Fruit fly (Drosophila melanogaster) whole organism, prepupa: Measurements from ENCODE around the gene CG9547.

ENCODE experiments used
- Blimp-1 ChIP-seq: fragments of 200-800 bp; sonication (Bioruptor generic); optimal IDR thresholded peaks from 3 replicates; lab custom pipeline; 2017; ENCODE audit warnings: missing biosample characterization, missing genetic modification characterization, mild to moderate bottlenecking, moderate library complexity, missing genetic modification reagents
- CG10669 ChIP-seq: fragments of 200-800 bp; sonication (Bioruptor generic); optimal IDR thresholded peaks from 3 replicates; lab custom pipeline; 2018; ENCODE audit warnings: missing biosample characterization, mild to moderate bottlenecking, missing genetic modification characterization, moderate library complexity
- CG11902 ChIP-seq: fragments of 200-800 bp; sonication (Bioruptor generic); optimal IDR thresholded peaks from 3 replicates; lab custom pipeline; 2016; ENCODE audit warnings: missing biosample characterization, missing genetic modification characterization
- CG15336 ChIP-seq: fragments of 200-800 bp; sonication (Bioruptor generic); IDR thresholded peaks from 2 replicates; pipeline ENCODE4 v1.3.6; 2022; ENCODE audit warnings: missing biosample characterization, missing genetic modification characterization
- CG1621 ChIP-seq: fragments of 200-800 bp; sonication (Bioruptor generic); optimal IDR thresholded peaks from 3 replicates; lab custom pipeline; 2018; ENCODE audit warnings: missing biosample characterization, mild to moderate bottlenecking, missing genetic modification characterization
- CG16779 ChIP-seq: fragments of 200-800 bp; sonication (Bioruptor generic); optimal IDR thresholded peaks from 3 replicates; lab custom pipeline; 2017; ENCODE audit warnings: missing biosample characterization, mild to moderate bottlenecking, missing genetic modification characterization
- CG3032 ChIP-seq: fragments of 200-800 bp; optimal IDR thresholded peaks from 2 replicates; lab custom pipeline; 2019; ENCODE audit warnings: missing biosample characterization, mild to moderate bottlenecking, missing genetic modification characterization, moderate library complexity
- CG31627 ChIP-seq: fragments of 200-800 bp; sonication (Bioruptor generic); optimal IDR thresholded peaks from 3 replicates; lab custom pipeline; 2016; ENCODE audit warnings: missing biosample characterization, missing genetic modification characterization
- CG34406 ChIP-seq: fragments of 200-800 bp; sonication (Bioruptor generic); optimal IDR thresholded peaks from 3 replicates; lab custom pipeline; 2016; ENCODE audit warnings: missing biosample characterization, missing genetic modification characterization
- CG3919 ChIP-seq: fragments of 200-800 bp; sonication (Bioruptor generic); optimal IDR thresholded peaks from 3 replicates; lab custom pipeline; 2016; ENCODE audit warnings: missing biosample characterization, missing genetic modification characterization
- CG4318 ChIP-seq: fragments of 200-800 bp; sonication (Bioruptor generic); optimal IDR thresholded peaks from 3 replicates; lab custom pipeline; 2017; ENCODE audit warnings: missing biosample characterization, mild to moderate bottlenecking, missing genetic modification characterization
- CG6163 ChIP-seq: fragments of 200-800 bp; sonication (Bioruptor generic); IDR thresholded peaks from 3 replicates; pipeline ENCODE4 v1.3.6; 2022; ENCODE audit warnings: missing biosample characterization, missing genetic modification characterization
- CG6276 ChIP-seq: fragments of 200-800 bp; sonication (Bioruptor generic); optimal IDR thresholded peaks from 2 replicates; lab custom pipeline; 2017; ENCODE audit warnings: missing biosample characterization, mild to moderate bottlenecking, missing genetic modification characterization
- CG6808 ChIP-seq: fragments of 200-800 bp; sonication (Bioruptor generic); optimal IDR thresholded peaks from 3 replicates; lab custom pipeline; 2017; ENCODE audit warnings: missing biosample characterization, missing genetic modification characterization, mild to moderate bottlenecking, moderate library complexity, missing genetic modification reagents
- CG6854 ChIP-seq: fragments of 200-800 bp; sonication (Bioruptor generic); optimal IDR thresholded peaks from 2 replicates; lab custom pipeline; 2017; ENCODE audit warnings: missing biosample characterization, mild to moderate bottlenecking, missing genetic modification characterization
- CG8119 ChIP-seq: fragments of 200-800 bp; sonication (Bioruptor generic); IDR thresholded peaks from 3 replicates; pipeline ENCODE4 v1.3.6; 2022; ENCODE audit warnings: missing biosample characterization, missing genetic modification characterization
- CG8319 ChIP-seq: fragments of 200-800 bp; sonication (Bioruptor generic); optimal IDR thresholded peaks from 3 replicates; lab custom pipeline; 2016; ENCODE audit warnings: missing biosample characterization, missing genetic modification characterization
- CG8632 ChIP-seq: fragments of 200-800 bp; sonication (Bioruptor generic); optimal IDR thresholded peaks from 3 replicates; lab custom pipeline; 2016; ENCODE audit warnings: missing biosample characterization, missing genetic modification characterization
- CG9139 ChIP-seq: fragments of 200-800 bp; sonication (Bioruptor generic); optimal IDR thresholded peaks from 3 replicates; lab custom pipeline; 2017; ENCODE audit warnings: missing biosample characterization, mild to moderate bottlenecking, missing genetic modification characterization
- Eip75B ChIP-seq: fragments of 200-800 bp; sonication (Bioruptor generic); optimal IDR thresholded peaks from 3 replicates; lab custom pipeline; 2016; ENCODE audit warnings: missing biosample characterization, missing genetic modification characterization
- Eip78C ChIP-seq: fragments of 200-800 bp; sonication (Bioruptor generic); peaks from one replicate; lab custom pipeline; 2016; ENCODE audit warnings: missing biosample characterization, missing genetic modification characterization
- Eip93F ChIP-seq: fragments of 200-800 bp; sonication (Bioruptor generic); optimal IDR thresholded peaks from 2 replicates; lab custom pipeline; 2016; ENCODE audit warnings: missing biosample characterization, mild to moderate bottlenecking, missing genetic modification characterization
- Gug ChIP-seq: fragments of 200-800 bp; sonication (Bioruptor generic); IDR thresholded peaks from 2 replicates; pipeline ENCODE4 v1.3.6; 2022; ENCODE audit warnings: missing biosample characterization, missing genetic modification characterization
- Hr39 ChIP-seq: fragments of 200-800 bp; sonication (Bioruptor generic); optimal IDR thresholded peaks from 2 replicates; lab custom pipeline; 2016; ENCODE audit warnings: missing biosample characterization, missing genetic modification characterization
- Hr4 ChIP-seq: fragments of 200-800 bp; sonication (Bioruptor generic); optimal IDR thresholded peaks from 3 replicates; lab custom pipeline; 2016; ENCODE audit warnings: missing biosample characterization, missing genetic modification characterization
- Lpt ChIP-seq: fragments of 200-800 bp; sonication (Bioruptor generic); optimal IDR thresholded peaks from 3 replicates; lab custom pipeline; 2016; ENCODE audit warnings: missing biosample characterization, missing genetic modification characterization
- Met ChIP-seq: fragments of 200-800 bp; sonication (Bioruptor generic); optimal IDR thresholded peaks from 3 replicates; lab custom pipeline; 2016; ENCODE audit warnings: missing biosample characterization, missing genetic modification characterization
- OdsH ChIP-seq: fragments of 200-800 bp; sonication (Bioruptor generic); optimal IDR thresholded peaks from 3 replicates; lab custom pipeline; 2016; ENCODE audit warnings: missing biosample characterization, missing genetic modification characterization
- Smox ChIP-seq: fragments of 200-800 bp; sonication (Bioruptor generic); optimal IDR thresholded peaks from 3 replicates; lab custom pipeline; 2016; ENCODE audit warnings: missing biosample characterization, missing genetic modification characterization
- Sox102F ChIP-seq: fragments of 200-800 bp; sonication (Bioruptor generic); optimal IDR thresholded peaks from 2 replicates; lab custom pipeline; 2016; ENCODE audit warnings: missing biosample characterization, mild to moderate bottlenecking, missing genetic modification characterization
- Sox15 ChIP-seq: fragments of 200-800 bp; sonication (Bioruptor generic); optimal IDR thresholded peaks from 3 replicates; lab custom pipeline; 2016; ENCODE audit warnings: missing biosample characterization, missing genetic modification characterization
- achi ChIP-seq: fragments of 200-800 bp; sonication (Bioruptor generic); optimal IDR thresholded peaks from 3 replicates; lab custom pipeline; 2016; ENCODE audit warnings: missing biosample characterization, missing genetic modification characterization
- dac ChIP-seq: fragments of 200-800 bp; sonication (Bioruptor generic); optimal IDR thresholded peaks from 2 replicates; lab custom pipeline; 2017; ENCODE audit warnings: missing biosample characterization, mild to moderate bottlenecking, missing genetic modification characterization
- dsx ChIP-seq: fragments of 200-800 bp; optimal IDR thresholded peaks from 3 replicates; lab custom pipeline; 2019; ENCODE audit warnings: missing biosample characterization, mild to moderate bottlenecking, missing genetic modification characterization, moderate library complexity; ENCODE audit not compliant: poor library complexity, severe bottlenecking
- eg ChIP-seq: fragments of 200-800 bp; sonication (Bioruptor generic); IDR thresholded peaks from 3 replicates; pipeline ENCODE4 v1.3.6; 2022; ENCODE audit warnings: missing biosample characterization, missing genetic modification characterization
- fd59A ChIP-seq: fragments of 200-800 bp; sonication (Bioruptor generic); optimal IDR thresholded peaks from 2 replicates; lab custom pipeline; 2017; ENCODE audit warnings: missing biosample characterization, mild to moderate bottlenecking, missing genetic modification characterization, missing genetic modification reagents
- fd85E ChIP-seq: fragments of 200-800 bp; sonication (Bioruptor generic); optimal IDR thresholded peaks from 3 replicates; lab custom pipeline; 2016; ENCODE audit warnings: missing biosample characterization, missing genetic modification characterization
- fkh ChIP-seq: fragments of 200-800 bp; sonication (Bioruptor generic); optimal IDR thresholded peaks from 3 replicates; lab custom pipeline; 2017; ENCODE audit warnings: missing biosample characterization, mild to moderate bottlenecking, missing genetic modification characterization, moderate library complexity
- lz ChIP-seq: fragments of 200-800 bp; sonication (Bioruptor generic); optimal IDR thresholded peaks from 3 replicates; lab custom pipeline; 2016; ENCODE audit warnings: missing biosample characterization, missing genetic modification characterization
- net ChIP-seq: fragments of 200-800 bp; sonication (Bioruptor generic); optimal IDR thresholded peaks from 3 replicates; lab custom pipeline; 2016; ENCODE audit warnings: missing biosample characterization, missing genetic modification characterization
- pdm3 ChIP-seq: fragments of 200-800 bp; sonication (Bioruptor generic); optimal IDR thresholded peaks from 3 replicates; lab custom pipeline; 2016; ENCODE audit warnings: missing biosample characterization, missing genetic modification characterization
- salr ChIP-seq, 2 experiments: fragments of 200-800 bp; sonication (Bioruptor generic); optimal IDR thresholded peaks; 3 replicates each; lab custom pipeline; 2016 to 2018; ENCODE audit warnings: missing biosample characterization in 2 of 2, missing genetic modification characterization in 2 of 2, mild to moderate bottlenecking in 1 of 2
- spab ChIP-seq: fragments of 200-800 bp; sonication (Bioruptor generic); optimal IDR thresholded peaks from 2 replicates; lab custom pipeline; 2017; ENCODE audit warnings: missing biosample characterization, mild to moderate bottlenecking, missing genetic modification characterization, missing genetic modification reagents
- ss ChIP-seq, 2 experiments: fragments of 200-800 bp; sonication (Bioruptor generic); optimal IDR thresholded peaks; 2 replicates in 1 of 2; 3 replicates in 1 of 2; lab custom pipeline; 2017 to 2018; ENCODE audit warnings: mild to moderate bottlenecking in 2 of 2, missing biosample characterization in 2 of 2, missing genetic modification characterization in 2 of 2, moderate library complexity in 1 of 2
- svp ChIP-seq: fragments of 200-800 bp; sonication (Bioruptor generic); peaks from one replicate; lab custom pipeline; 2016; ENCODE audit warnings: missing biosample characterization, missing genetic modification characterization
- topi ChIP-seq: fragments of 200-800 bp; sonication (Bioruptor generic); optimal IDR thresholded peaks from 3 replicates; lab custom pipeline; 2016; ENCODE audit warnings: missing biosample characterization, missing genetic modification characterization
- vri ChIP-seq: fragments of 200-800 bp; sonication (Bioruptor generic); optimal IDR thresholded peaks from 3 replicates; lab custom pipeline; 2016; ENCODE audit warnings: missing biosample characterization, mild to moderate bottlenecking, missing genetic modification characterization

CG9547 gene

DNA sequence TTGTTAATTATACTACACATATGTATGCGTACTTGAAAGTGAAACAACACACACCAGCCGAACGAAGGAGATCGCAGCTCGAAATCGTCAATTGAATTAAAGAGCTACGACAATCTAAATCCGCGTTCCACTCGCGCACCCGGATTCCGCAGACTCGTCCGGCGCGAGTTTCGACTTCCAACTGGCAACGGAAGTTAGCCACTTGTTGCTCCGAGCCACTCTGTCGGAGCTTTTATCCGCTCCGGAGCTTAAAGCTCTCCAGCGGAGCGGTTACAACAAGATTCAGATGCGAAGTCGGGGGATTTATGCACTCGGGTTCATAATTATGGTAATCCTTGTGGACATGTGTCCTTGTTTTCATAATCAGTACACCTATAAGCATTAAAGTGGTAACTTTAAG is 28.8 kb downstream of the CG9547 start, which contains the start of gene Rchy1:
Rchy1 (minus strand) TSS at position 173 of the 400 bp plus-strand sequence.
- TF ChIP-seq fkh (GFP tag; lab: Kevin White, UChicago), result no peak
- no peak for TF ChIP-seq Eip93F (GFP tag; lab: Kevin White, UChicago)
- peak; percentile 12 for TF ChIP-seq CG8632 (GFP tag; lab: Kevin White, UChicago)
- TF ChIP-seq CG8119, result peak; percentile 48; the same call in 1 of the 3 replicates
- peak; percentile 68 for TF ChIP-seq CG1621
- TF ChIP-seq CG34406, result no peak
- TF ChIP-seq svp (GFP tag; lab: Kevin White, UChicago), result peak; percentile 72
- TF ChIP-seq Blimp-1 (GFP tag; lab: Kevin White, UChicago), result no peak
- no peak for TF ChIP-seq achi
- no peak for TF ChIP-seq dac
- no peak for TF ChIP-seq Met (GFP tag; lab: Kevin White, UChicago)
- TF ChIP-seq lz (GFP tag; lab: Kevin White, UChicago), result no peak
- no peak for TF ChIP-seq OdsH (GFP tag; lab: Kevin White, UChicago)
- TF ChIP-seq Sox102F (GFP tag; lab: Kevin White, UChicago), result peak; percentile 36
- peak; percentile 67 for TF ChIP-seq eg (GFP tag; lab: Robert Waterston, UW)
- TF ChIP-seq CG11902 (GFP tag; lab: Kevin White, UChicago), result no peak
- TF ChIP-seq CG3032 (tag; lab: Kevin White, UChicago), result no peak
- no peak for TF ChIP-seq topi (GFP tag; lab: Kevin White, UChicago)
- peak; percentile 12 for TF ChIP-seq CG6854 (GFP tag; lab: Kevin White, UChicago)
- peak; percentile 42; the same call in 1 of the 3 replicates for TF ChIP-seq CG6163 (GFP tag; lab: Robert Waterston, UW)
- no peak for TF ChIP-seq CG4318 (GFP tag; lab: Kevin White, UChicago)
- no peak for TF ChIP-seq salr (GFP tag; optimal IDR thresholded peaks at IDR 0.05; lab: Kevin White, UChicago)
- no peak for TF ChIP-seq Eip75B (GFP tag; lab: Kevin White, UChicago)
- no peak for TF ChIP-seq vri
- no peak for TF ChIP-seq fd85E (GFP tag; lab: Kevin White, UChicago)
- peak; percentile 34 for TF ChIP-seq CG16779 (tag; lab: Kevin White, UChicago)
- TF ChIP-seq fd59A (GFP tag; lab: Kevin White, UChicago), result no peak
- no peak for TF ChIP-seq CG6276 (GFP tag; lab: Kevin White, UChicago)
- peak; percentile 21; the same call in 1 of the 2 replicates for TF ChIP-seq CG15336 (GFP tag; lab: Robert Waterston, UW)
- TF ChIP-seq Hr39 (GFP tag; lab: Kevin White, UChicago), result no peak
- TF ChIP-seq CG9139, result peak; percentile 10
- TF ChIP-seq Eip78C (GFP tag; lab: Kevin White, UChicago), result peak; percentile 78
- TF ChIP-seq Smox (GFP tag; lab: Kevin White, UChicago), result no peak
- TF ChIP-seq CG6808 (GFP tag; lab: Kevin White, UChicago), result no peak
- peak; percentile 33 for TF ChIP-seq net
- no peak for TF ChIP-seq Lpt (GFP tag; lab: Kevin White, UChicago)
- no peak for TF ChIP-seq CG10669 (GFP tag; lab: Kevin White, UChicago)
- no peak for TF ChIP-seq dsx (GFP tag; lab: Kevin White, UChicago)
- TF ChIP-seq Gug (GFP tag; lab: Robert Waterston, UW), result no peak
- no peak for TF ChIP-seq Sox15 (GFP tag; lab: Kevin White, UChicago)
- no peak for TF ChIP-seq Hr4 (GFP tag; lab: Kevin White, UChicago)
- TF ChIP-seq spab (GFP tag; lab: Kevin White, UChicago), result no peak
- no peak for TF ChIP-seq CG31627
- peak; percentile 12 for TF ChIP-seq CG3919 (GFP tag; lab: Kevin White, UChicago)
- peak in 1 of 2 experiments; percentile 25 for TF ChIP-seq ss (GFP tag; optimal IDR thresholded peaks at IDR 0.05; lab: Kevin White, UChicago)
- no peak for TF ChIP-seq CG8319 (GFP tag; lab: Kevin White, UChicago)
- no peak for TF ChIP-seq pdm3 (GFP tag; lab: Kevin White, UChicago)
